Fruit fly (Drosophila melanogaster) whole organism: ENCODE measurements around the gene cindr.

Source experiments
- CG8478 ChIP-seq: fragments of >200 bp; optimal IDR thresholded peaks from 2 replicates; lab custom pipeline; 2018; ENCODE audit warnings: inconsistent platforms
- Dll ChIP-seq: fragments of >200 bp; optimal IDR thresholded peaks from 2 replicates; lab custom pipeline; 2017
- pan ChIP-seq: fragments of >200 bp; optimal IDR thresholded peaks from 2 replicates; lab custom pipeline; 2017
- usp ChIP-seq: fragments of >200 bp; optimal IDR thresholded peaks from 2 replicates; lab custom pipeline; 2017; ENCODE audit warnings: missing biosample characterization, missing genetic modification characterization, mixed read lengths

DNA sequence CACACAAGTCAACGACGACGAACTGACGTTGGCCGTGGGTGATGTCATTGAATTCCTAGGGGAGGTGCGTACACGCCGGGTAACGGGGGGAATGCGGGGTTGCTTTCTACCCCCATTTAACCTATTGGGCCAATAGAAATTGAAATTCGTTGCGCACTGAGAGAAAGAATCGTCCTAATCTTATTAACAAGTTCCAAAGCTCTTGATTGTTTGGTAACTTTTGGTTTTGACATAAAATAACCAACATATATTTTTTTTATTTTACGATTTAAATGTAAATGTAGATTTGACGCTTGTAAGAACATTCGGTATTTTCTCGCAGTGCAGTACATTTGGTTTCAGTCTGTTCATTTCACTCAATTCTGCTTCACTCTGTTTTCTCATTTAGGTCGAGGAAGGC lies 8.8 kb downstream of the cindr start:
- TF ChIP-seq Dll (lab: Kevin White, UChicago) (no peak), usp (no peak), pan (lab: Kevin White, UChicago) (no peak), CG8478 (lab: Kevin White, UChicago) (no peak)
